Worm (Caenorhabditis elegans): ENCODE data around the gene Y81G3A.1.

- TF ChIP-seq lin-38 (GFP tag; IDR thresholded peaks at IDR 0.05) = no peak
- no peak for TF ChIP-seq daf-12 (tag; optimal IDR thresholded peaks at IDR 0.05)
- TF ChIP-seq nhr-11 (tag; optimal IDR thresholded peaks at IDR 0.05) = no peak
- TF ChIP-seq R02D3.7 (tag; optimal IDR thresholded peaks at IDR 0.05) = no peak
- no peak for TF ChIP-seq lsy-2 (tag; optimal IDR thresholded peaks at IDR 0.05)
- TF ChIP-seq pha-4 (GFP tag; IDR thresholded peaks at IDR 0.05) = no peak
- TF ChIP-seq pha-4 (tag; optimal IDR thresholded peaks at IDR 0.05) = no peak
- no peak for TF ChIP-seq unc-62 (GFP tag; optimal IDR thresholded peaks at IDR 0.05 in 1 of 2)
- no peak for TF ChIP-seq unc-62 (tag; optimal IDR thresholded peaks at IDR 0.05)
- no peak for TF ChIP-seq ama-1 (optimal IDR thresholded peaks at IDR 0.05)
- TF ChIP-seq skn-1 (tag; optimal IDR thresholded peaks at IDR 0.05) = no peak
- no peak for TF ChIP-seq fkh-10 (GFP tag; optimal IDR thresholded peaks at IDR 0.05)
Measured at ce11 chrII:13130576-13130975, 46.9 kb upstream of the Y81G3A.1 start.
